Fruit fly (Drosophila melanogaster) whole organism, prepupa: Measurements from ENCODE around the gene CG14355.

Experiments
- Blimp-1 ChIP-seq: fragments of 200-800 bp; sonication (Bioruptor generic); optimal IDR thresholded peaks from 3 replicates; lab custom pipeline; 2017; ENCODE audit warnings: missing biosample characterization, missing genetic modification characterization, mild to moderate bottlenecking, moderate library complexity, missing genetic modification reagents
- CG10631 ChIP-seq: fragments of 200-800 bp; sonication (Bioruptor generic); optimal IDR thresholded peaks from 2 replicates; lab custom pipeline; 2016; ENCODE audit warnings: missing biosample characterization, missing genetic modification characterization
- CG11294 ChIP-seq: fragments of 200-800 bp; sonication (Bioruptor generic); IDR thresholded peaks from 2 replicates; pipeline ENCODE4 v1.3.6; 2022; ENCODE audit warnings: missing biosample characterization, missing genetic modification characterization
- CG15336 ChIP-seq: fragments of 200-800 bp; sonication (Bioruptor generic); IDR thresholded peaks from 2 replicates; pipeline ENCODE4 v1.3.6; 2022; ENCODE audit warnings: missing biosample characterization, missing genetic modification characterization
- CG31627 ChIP-seq: fragments of 200-800 bp; sonication (Bioruptor generic); optimal IDR thresholded peaks from 3 replicates; lab custom pipeline; 2016; ENCODE audit warnings: missing biosample characterization, missing genetic modification characterization
- CG3919 ChIP-seq: fragments of 200-800 bp; sonication (Bioruptor generic); optimal IDR thresholded peaks from 3 replicates; lab custom pipeline; 2016; ENCODE audit warnings: missing biosample characterization, missing genetic modification characterization
- CG4318 ChIP-seq: fragments of 200-800 bp; sonication (Bioruptor generic); optimal IDR thresholded peaks from 3 replicates; lab custom pipeline; 2017; ENCODE audit warnings: missing biosample characterization, mild to moderate bottlenecking, missing genetic modification characterization
- CG6163 ChIP-seq: fragments of 200-800 bp; sonication (Bioruptor generic); IDR thresholded peaks from 3 replicates; pipeline ENCODE4 v1.3.6; 2022; ENCODE audit warnings: missing biosample characterization, missing genetic modification characterization
- CG6276 ChIP-seq: fragments of 200-800 bp; sonication (Bioruptor generic); optimal IDR thresholded peaks from 2 replicates; lab custom pipeline; 2017; ENCODE audit warnings: missing biosample characterization, mild to moderate bottlenecking, missing genetic modification characterization
- CG6854 ChIP-seq: fragments of 200-800 bp; sonication (Bioruptor generic); optimal IDR thresholded peaks from 2 replicates; lab custom pipeline; 2017; ENCODE audit warnings: missing biosample characterization, mild to moderate bottlenecking, missing genetic modification characterization
- CG7368 ChIP-seq: fragments of 200-800 bp; sonication (Bioruptor generic); optimal IDR thresholded peaks from 3 replicates; lab custom pipeline; 2016; ENCODE audit warnings: missing biosample characterization, missing genetic modification characterization
- CG8319 ChIP-seq: fragments of 200-800 bp; sonication (Bioruptor generic); optimal IDR thresholded peaks from 3 replicates; lab custom pipeline; 2016; ENCODE audit warnings: missing biosample characterization, missing genetic modification characterization
- CG9139 ChIP-seq: fragments of 200-800 bp; sonication (Bioruptor generic); optimal IDR thresholded peaks from 3 replicates; lab custom pipeline; 2017; ENCODE audit warnings: missing biosample characterization, mild to moderate bottlenecking, missing genetic modification characterization
- Eip75B ChIP-seq: fragments of 200-800 bp; sonication (Bioruptor generic); optimal IDR thresholded peaks from 3 replicates; lab custom pipeline; 2016; ENCODE audit warnings: missing biosample characterization, missing genetic modification characterization
- Eip78C ChIP-seq: fragments of 200-800 bp; sonication (Bioruptor generic); peaks from one replicate; lab custom pipeline; 2016; ENCODE audit warnings: missing biosample characterization, missing genetic modification characterization
- Eip93F ChIP-seq: fragments of 200-800 bp; sonication (Bioruptor generic); optimal IDR thresholded peaks from 2 replicates; lab custom pipeline; 2016; ENCODE audit warnings: missing biosample characterization, mild to moderate bottlenecking, missing genetic modification characterization
- Ets21C ChIP-seq: fragments of 200-800 bp; sonication (Bioruptor generic); optimal IDR thresholded peaks from 3 replicates; lab custom pipeline; 2016; ENCODE audit warnings: missing biosample characterization, missing genetic modification characterization
- Ets96B ChIP-seq: fragments of 200-800 bp; optimal IDR thresholded peaks from 2 replicates; lab custom pipeline; 2019; ENCODE audit warnings: missing biosample characterization, mild to moderate bottlenecking, missing genetic modification characterization, moderate library complexity
- Hr38 ChIP-seq: sonication (Bioruptor generic); optimal IDR thresholded peaks from 2 replicates; lab custom pipeline; 2016; ENCODE audit warnings: missing biosample characterization, missing genetic modification characterization
- Hr39 ChIP-seq: fragments of 200-800 bp; sonication (Bioruptor generic); optimal IDR thresholded peaks from 2 replicates; lab custom pipeline; 2016; ENCODE audit warnings: missing biosample characterization, missing genetic modification characterization
- Hr4 ChIP-seq: fragments of 200-800 bp; sonication (Bioruptor generic); optimal IDR thresholded peaks from 3 replicates; lab custom pipeline; 2016; ENCODE audit warnings: missing biosample characterization, missing genetic modification characterization
- Lpt ChIP-seq: fragments of 200-800 bp; sonication (Bioruptor generic); optimal IDR thresholded peaks from 3 replicates; lab custom pipeline; 2016; ENCODE audit warnings: missing biosample characterization, missing genetic modification characterization
- Met ChIP-seq: fragments of 200-800 bp; sonication (Bioruptor generic); optimal IDR thresholded peaks from 3 replicates; lab custom pipeline; 2016; ENCODE audit warnings: missing biosample characterization, missing genetic modification characterization
- OdsH ChIP-seq: fragments of 200-800 bp; sonication (Bioruptor generic); optimal IDR thresholded peaks from 3 replicates; lab custom pipeline; 2016; ENCODE audit warnings: missing biosample characterization, missing genetic modification characterization
- Sox102F ChIP-seq: fragments of 200-800 bp; sonication (Bioruptor generic); optimal IDR thresholded peaks from 2 replicates; lab custom pipeline; 2016; ENCODE audit warnings: missing biosample characterization, mild to moderate bottlenecking, missing genetic modification characterization
- Sox14 ChIP-seq: fragments of 200-800 bp; sonication (Bioruptor generic); optimal IDR thresholded peaks from 3 replicates; lab custom pipeline; 2016; ENCODE audit warnings: missing biosample characterization, missing genetic modification characterization
- Sox15 ChIP-seq: fragments of 200-800 bp; sonication (Bioruptor generic); optimal IDR thresholded peaks from 3 replicates; lab custom pipeline; 2016; ENCODE audit warnings: missing biosample characterization, missing genetic modification characterization
- achi ChIP-seq: fragments of 200-800 bp; sonication (Bioruptor generic); optimal IDR thresholded peaks from 3 replicates; lab custom pipeline; 2016; ENCODE audit warnings: missing biosample characterization, missing genetic modification characterization
- cyc ChIP-seq: fragments of 200-800 bp; sonication (Bioruptor generic); optimal IDR thresholded peaks from 3 replicates; lab custom pipeline; 2016; ENCODE audit warnings: missing biosample characterization, missing genetic modification characterization
- dac ChIP-seq: fragments of 200-800 bp; sonication (Bioruptor generic); optimal IDR thresholded peaks from 2 replicates; lab custom pipeline; 2017; ENCODE audit warnings: missing biosample characterization, mild to moderate bottlenecking, missing genetic modification characterization
- dsx ChIP-seq: fragments of 200-800 bp; optimal IDR thresholded peaks from 3 replicates; lab custom pipeline; 2019; ENCODE audit warnings: missing biosample characterization, mild to moderate bottlenecking, missing genetic modification characterization, moderate library complexity; ENCODE audit not compliant: poor library complexity, severe bottlenecking
- fd59A ChIP-seq: fragments of 200-800 bp; sonication (Bioruptor generic); optimal IDR thresholded peaks from 2 replicates; lab custom pipeline; 2017; ENCODE audit warnings: missing biosample characterization, mild to moderate bottlenecking, missing genetic modification characterization, missing genetic modification reagents
- fkh ChIP-seq: fragments of 200-800 bp; sonication (Bioruptor generic); optimal IDR thresholded peaks from 3 replicates; lab custom pipeline; 2017; ENCODE audit warnings: missing biosample characterization, mild to moderate bottlenecking, missing genetic modification characterization, moderate library complexity
- lz ChIP-seq: fragments of 200-800 bp; sonication (Bioruptor generic); optimal IDR thresholded peaks from 3 replicates; lab custom pipeline; 2016; ENCODE audit warnings: missing biosample characterization, missing genetic modification characterization
- pdm3 ChIP-seq: fragments of 200-800 bp; sonication (Bioruptor generic); optimal IDR thresholded peaks from 3 replicates; lab custom pipeline; 2016; ENCODE audit warnings: missing biosample characterization, missing genetic modification characterization
- salr ChIP-seq, 2 experiments: fragments of 200-800 bp; sonication (Bioruptor generic); optimal IDR thresholded peaks; 3 replicates each; lab custom pipeline; 2016 to 2018; ENCODE audit warnings: missing biosample characterization in 2 of 2, missing genetic modification characterization in 2 of 2, mild to moderate bottlenecking in 1 of 2
- spab ChIP-seq: fragments of 200-800 bp; sonication (Bioruptor generic); optimal IDR thresholded peaks from 2 replicates; lab custom pipeline; 2017; ENCODE audit warnings: missing biosample characterization, mild to moderate bottlenecking, missing genetic modification characterization, missing genetic modification reagents
- svp ChIP-seq: fragments of 200-800 bp; sonication (Bioruptor generic); peaks from one replicate; lab custom pipeline; 2016; ENCODE audit warnings: missing biosample characterization, missing genetic modification characterization
- topi ChIP-seq: fragments of 200-800 bp; sonication (Bioruptor generic); optimal IDR thresholded peaks from 3 replicates; lab custom pipeline; 2016; ENCODE audit warnings: missing biosample characterization, missing genetic modification characterization
- vri ChIP-seq: fragments of 200-800 bp; sonication (Bioruptor generic); optimal IDR thresholded peaks from 3 replicates; lab custom pipeline; 2016; ENCODE audit warnings: missing biosample characterization, mild to moderate bottlenecking, missing genetic modification characterization

Gene CG14355

DNA sequence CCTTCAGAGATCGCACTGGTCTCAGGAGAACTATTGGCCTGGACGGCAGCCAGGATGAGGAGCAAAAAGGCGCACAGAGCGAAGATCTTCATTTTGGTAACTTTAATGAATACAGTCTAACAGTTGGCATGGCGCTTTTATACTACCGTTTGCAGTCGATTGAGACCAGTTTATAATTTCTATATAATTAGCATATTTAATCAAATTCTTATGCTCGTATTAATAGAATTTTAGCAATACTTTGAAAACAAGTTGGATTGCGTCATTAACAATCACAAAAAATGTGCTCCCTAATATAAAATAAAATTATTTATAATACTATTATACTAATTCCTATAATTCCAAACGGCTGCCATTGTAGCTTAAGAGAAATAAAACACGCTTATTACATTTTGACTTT lies 2.6 kb upstream of the CG14355 start, which contains the start of gene CG44215:
CG44215 (minus strand) TSS at position 101 of the 400 bp plus-strand sequence.
- TF ChIP-seq CG10631 (GFP tag; lab: Kevin White, UChicago) (no peak), Eip93F (GFP tag; lab: Kevin White, UChicago) (no peak)
- TF ChIP-seq, all 60 proteins: peak for 0

DNA sequence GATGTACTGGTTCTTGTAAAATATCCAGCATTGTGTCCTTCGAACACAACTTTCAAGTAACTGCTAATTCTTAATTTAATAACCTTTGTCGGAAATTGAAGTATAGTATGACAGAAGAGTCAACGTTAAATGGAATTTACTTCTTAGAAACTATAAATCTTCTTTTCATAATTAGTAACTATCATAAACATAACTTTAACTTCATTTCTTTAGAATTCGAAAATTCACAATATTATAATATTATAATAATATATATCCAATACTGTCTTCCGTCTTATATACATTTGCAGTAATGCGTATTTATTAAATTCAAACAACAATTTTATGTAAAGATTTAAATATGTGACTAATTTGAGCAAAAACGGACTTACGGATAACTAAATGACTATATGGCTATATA lies 2.0 kb upstream of the CG14355 start, which contains the start of gene Recs1:
Recs1 (minus strand) TSS at position 101 of the 400 bp plus-strand sequence.
- TF ChIP-seq Sox14 = no peak
- TF ChIP-seq CG8319 = no peak
- TF ChIP-seq Met (GFP tag; lab: Kevin White, UChicago) = no peak
- no peak for TF ChIP-seq CG6276 (GFP tag; lab: Kevin White, UChicago)
- no peak for TF ChIP-seq fd59A (GFP tag; lab: Kevin White, UChicago)
- TF ChIP-seq dsx = no peak
- no peak for TF ChIP-seq CG6163 (GFP tag; lab: Robert Waterston, UW)
- TF ChIP-seq fkh (GFP tag; lab: Kevin White, UChicago) = no peak
- no peak for TF ChIP-seq Sox15 (GFP tag; lab: Kevin White, UChicago)
- no peak for TF ChIP-seq spab (GFP tag; lab: Kevin White, UChicago)
- no peak for TF ChIP-seq topi (GFP tag; lab: Kevin White, UChicago)
- TF ChIP-seq Hr39 (GFP tag; lab: Kevin White, UChicago) = no peak

DNA sequence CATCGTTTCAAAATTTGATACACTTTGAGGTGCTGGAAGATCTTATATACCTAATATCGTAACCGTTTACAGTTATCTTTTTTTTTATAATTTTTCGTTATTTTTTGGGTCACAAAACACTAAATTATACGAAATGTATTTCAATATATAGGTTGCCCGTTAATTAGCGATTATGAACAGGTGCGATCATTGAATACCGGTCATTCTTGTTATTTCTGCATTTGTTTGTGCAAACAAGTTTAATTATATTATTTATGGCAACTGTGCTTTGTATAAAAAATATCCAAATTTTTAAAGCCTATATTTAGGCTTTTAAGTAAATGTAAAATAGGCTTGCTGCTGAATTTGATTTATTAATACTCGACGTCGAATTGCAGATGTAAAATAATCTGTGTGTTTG lies 810 bp upstream of the CG14355 start, which contains the start of gene CG42500:
CG42500 (minus strand) TSS at position 101 of the 400 bp plus-strand sequence.
- TF ChIP-seq salr (GFP tag; optimal IDR thresholded peaks at IDR 0.05; lab: Kevin White, UChicago) = no peak
- TF ChIP-seq Lpt (GFP tag; lab: Kevin White, UChicago) = no peak
- TF ChIP-seq Eip78C (GFP tag; lab: Kevin White, UChicago) = no peak
- TF ChIP-seq svp (GFP tag; lab: Kevin White, UChicago) = no peak
- no peak for TF ChIP-seq vri (GFP tag; lab: Kevin White, UChicago)
- no peak for TF ChIP-seq pdm3 (GFP tag; lab: Kevin White, UChicago)
- no peak for TF ChIP-seq Sox102F (GFP tag; lab: Kevin White, UChicago)
- no peak for TF ChIP-seq CG10631 (GFP tag; lab: Kevin White, UChicago)
- TF ChIP-seq lz (GFP tag; lab: Kevin White, UChicago) = no peak
- TF ChIP-seq CG3919 = no peak
- TF ChIP-seq CG31627 = no peak
- no peak for TF ChIP-seq dsx
- TF ChIP-seq CG11294 (GFP tag; lab: Robert Waterston, UW) = no peak
- TF ChIP-seq CG9139 = no peak

DNA sequence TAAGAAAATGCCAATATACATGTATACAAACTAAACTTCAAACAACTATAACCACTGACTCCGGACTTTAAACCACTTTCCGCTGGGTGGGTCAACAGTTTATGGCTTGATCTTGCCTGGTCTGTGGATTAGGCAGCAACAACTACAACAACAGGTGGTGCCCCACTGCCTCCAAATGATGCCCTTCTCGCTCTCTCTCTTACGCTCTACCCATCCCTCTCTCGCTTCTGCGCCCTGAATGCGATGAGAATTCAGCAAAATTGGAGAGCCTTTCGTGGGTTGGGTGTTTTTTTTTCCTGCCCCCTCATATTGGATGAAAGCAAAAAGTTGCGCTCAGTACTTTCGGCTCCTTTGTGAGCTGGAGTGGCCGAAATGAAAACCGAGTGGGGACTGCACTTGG lies 10.8 kb downstream of the CG14355 start:
- TF ChIP-seq pdm3 (GFP tag; lab: Kevin White, UChicago) (no peak), CG6854 (GFP tag; lab: Kevin White, UChicago) (no peak), vri (GFP tag; lab: Kevin White, UChicago) (no peak), Eip78C (GFP tag; lab: Kevin White, UChicago) (no peak), CG31627 (no peak), Met (GFP tag; lab: Kevin White, UChicago) (no peak), cyc (GFP tag; lab: Kevin White, UChicago) (no peak), dac (GFP tag; lab: Kevin White, UChicago) (no peak)

DNA sequence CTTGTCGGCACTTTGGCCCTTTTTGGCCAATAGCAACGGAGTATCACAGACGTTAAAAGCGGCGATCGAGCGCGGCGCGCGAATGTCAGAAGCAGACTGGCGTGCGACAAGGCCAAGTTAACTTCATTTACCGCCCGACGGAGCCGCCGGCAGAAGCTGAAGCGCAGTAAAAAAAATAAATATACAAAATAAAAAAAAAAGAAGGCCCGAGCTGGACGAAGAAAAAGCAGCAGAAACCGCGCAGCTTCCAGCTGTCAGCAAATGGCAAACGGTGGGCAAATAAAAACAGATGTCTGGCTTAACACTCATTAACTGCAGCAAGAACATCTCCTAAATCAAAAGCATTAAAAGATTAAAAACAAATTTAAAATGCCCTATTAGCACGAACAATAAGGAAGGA lies 19.8 kb downstream of the CG14355 start, which contains the start of gene CG14356:
CG14356 (minus strand) TSS at position 101 of the 400 bp plus-strand sequence.
- TF ChIP-seq CG6276 (GFP tag; lab: Kevin White, UChicago) (no peak), Ets96B (tag; lab: Kevin White, UChicago) (no peak), Eip78C (GFP tag; lab: Kevin White, UChicago) (peak; percentile 41)

dm6 chr3R:14125479-14126121 lies 26.1 kb downstream of the CG14355 start, which contains the start of the genes 140up and Polr2B:
140up (minus strand) TSS chr3R:14125548.
Polr2B (plus strand) TSS chr3R:14125791.
- TF ChIP-seq CG4318 (GFP tag; lab: Kevin White, UChicago) = peak; percentile 80
- TF ChIP-seq Met (GFP tag; lab: Kevin White, UChicago) = peak; percentile 86
- peak; percentile 63 for TF ChIP-seq dac (GFP tag; lab: Kevin White, UChicago)
- peak; percentile 93 for TF ChIP-seq OdsH (GFP tag; lab: Kevin White, UChicago)
- TF ChIP-seq CG7368 = peak; percentile 88
- TF ChIP-seq CG15336 (GFP tag; lab: Robert Waterston, UW) = peak; percentile 86
- TF ChIP-seq svp (GFP tag; lab: Kevin White, UChicago) = peak; percentile 88
- TF ChIP-seq Blimp-1 (GFP tag; lab: Kevin White, UChicago) = peak; percentile 70
- TF ChIP-seq Sox15 (GFP tag; lab: Kevin White, UChicago) = peak; percentile 87
- TF ChIP-seq pdm3 (GFP tag; lab: Kevin White, UChicago) = peak; percentile 84
- TF ChIP-seq CG3919 = peak; percentile 92
- peak; percentile 78 for TF ChIP-seq Hr4 (GFP tag; lab: Kevin White, UChicago)
- peak; percentile 78 for TF ChIP-seq Ets21C
- peak; percentile 71 for TF ChIP-seq fd59A (GFP tag; lab: Kevin White, UChicago)
- peak; percentile 92 for TF ChIP-seq achi (GFP tag; lab: Kevin White, UChicago)
- TF ChIP-seq Hr38 (GFP tag; lab: Kevin White, UChicago) = no peak
- peak; percentile 84 for TF ChIP-seq vri (GFP tag; lab: Kevin White, UChicago)
- peak; percentile 78 for TF ChIP-seq Eip75B (GFP tag; lab: Kevin White, UChicago)
